Fruit fly (Drosophila melanogaster) whole organism, embryonic: ENCODE measurements around the gene Rlb1.

Experiments used
- B-H2 ChIP-seq: fragments of 200-800 bp; sonication (Bioruptor generic); optimal IDR thresholded peaks from 2 replicates; lab custom pipeline; 2018; ENCODE audit warnings: missing biosample characterization, mild to moderate bottlenecking, missing genetic modification characterization
- CG11504 ChIP-seq: fragments of 200-800 bp; sonication (Bioruptor generic); optimal IDR thresholded peaks from 3 replicates; lab custom pipeline; 2019; ENCODE audit warnings: missing biosample characterization, mild to moderate bottlenecking, missing genetic modification characterization, moderate library complexity
- CG11560 ChIP-seq: fragments of 200-800 bp; sonication (Bioruptor generic); IDR thresholded peaks from 3 replicates; pipeline ENCODE4 v1.3.6; 2022; ENCODE audit warnings: missing biosample characterization, missing genetic modification characterization
- CG11723 ChIP-seq: fragments of 200-800 bp; sonication (Bioruptor generic); optimal IDR thresholded peaks from 2 replicates; lab custom pipeline; 2017; ENCODE audit warnings: missing biosample characterization, mild to moderate bottlenecking, missing genetic modification characterization
- CG12391 ChIP-seq: fragments of 200-800 bp; sonication (Bioruptor generic); optimal IDR thresholded peaks from 3 replicates; lab custom pipeline; 2018; ENCODE audit warnings: missing biosample characterization, mild to moderate bottlenecking, missing genetic modification characterization, moderate library complexity
- CG17359 ChIP-seq: fragments of 200-800 bp; sonication (Bioruptor generic); optimal IDR thresholded peaks from 3 replicates; lab custom pipeline; 2018; ENCODE audit warnings: missing biosample characterization, mild to moderate bottlenecking, missing genetic modification characterization, moderate library complexity
- CG17912 ChIP-seq: fragments of 200-800 bp; sonication (Bioruptor generic); optimal IDR thresholded peaks from 2 replicates; lab custom pipeline; 2018; ENCODE audit warnings: missing biosample characterization, mild to moderate bottlenecking, missing genetic modification characterization
- CG18619 ChIP-seq: fragments of 200-800 bp; sonication (Bioruptor generic); optimal IDR thresholded peaks from 3 replicates; lab custom pipeline; 2017; ENCODE audit warnings: missing biosample characterization, mild to moderate bottlenecking, missing genetic modification characterization
- CG2120 ChIP-seq: fragments of 200-800 bp; sonication (Bioruptor generic); optimal IDR thresholded peaks from 3 replicates; lab custom pipeline; 2016; ENCODE audit warnings: missing biosample characterization, missing genetic modification characterization
- CG2202 ChIP-seq: fragments of 200-800 bp; sonication (Bioruptor generic); optimal IDR thresholded peaks from 2 replicates; lab custom pipeline; 2018; ENCODE audit warnings: missing biosample characterization, mild to moderate bottlenecking, missing genetic modification characterization
- CG2678 ChIP-seq: fragments of 200-800 bp; sonication (Bioruptor generic); optimal IDR thresholded peaks from 3 replicates; lab custom pipeline; 2019; ENCODE audit warnings: missing biosample characterization, mild to moderate bottlenecking, missing genetic modification characterization, moderate library complexity
- CG31441 ChIP-seq: fragments of 200-800 bp; sonication (Bioruptor generic); IDR thresholded peaks from 2 replicates; pipeline ENCODE4 v1.3.6; 2022; ENCODE audit warnings: missing biosample characterization, missing genetic modification characterization
- CG3281 ChIP-seq: fragments of 200-800 bp; sonication (Bioruptor generic); optimal IDR thresholded peaks from 3 replicates; lab custom pipeline; 2017; ENCODE audit warnings: missing biosample characterization, mild to moderate bottlenecking, missing genetic modification characterization
- CG6683 ChIP-seq: fragments of 200-800 bp; sonication (Bioruptor generic); optimal IDR thresholded peaks from 2 replicates; lab custom pipeline; 2017; ENCODE audit warnings: missing biosample characterization, mild to moderate bottlenecking, missing genetic modification characterization, missing genetic modification reagents
- CG6689 ChIP-seq: fragments of 200-800 bp; sonication (Bioruptor generic); IDR thresholded peaks from 2 replicates; pipeline ENCODE4 v1.3.6; 2022; ENCODE audit warnings: missing biosample characterization, missing genetic modification characterization
- CG9727 ChIP-seq: fragments of 200-800 bp; sonication (Bioruptor generic); optimal IDR thresholded peaks from 3 replicates; lab custom pipeline; 2017; ENCODE audit warnings: missing biosample characterization, mild to moderate bottlenecking, missing genetic modification characterization
- CHES-1-like ChIP-seq: fragments of 200-800 bp; sonication (Bioruptor generic); optimal IDR thresholded peaks from 2 replicates; lab custom pipeline; 2016; ENCODE audit warnings: missing biosample characterization, missing genetic modification characterization
- Dip2 ChIP-seq: fragments of 200-800 bp; sonication (Bioruptor generic); IDR thresholded peaks from 2 replicates; pipeline ENCODE4 v1.3.6; 2022; ENCODE audit warnings: missing biosample characterization, missing genetic modification characterization
- Doc3 ChIP-seq: fragments of 200-800 bp; sonication (Bioruptor generic); IDR thresholded peaks from 3 replicates; pipeline ENCODE4 v1.3.6; 2022; ENCODE audit warnings: missing biosample characterization, missing genetic modification characterization; ENCODE audit not compliant: partially characterized antibody
- E2f1 ChIP-seq: fragments of 200-800 bp; sonication (Bioruptor generic); IDR thresholded peaks from 2 replicates; pipeline ENCODE4 v1.3.6; 2022; ENCODE audit warnings: missing biosample characterization, missing genetic modification characterization
- ERR ChIP-seq: fragments of 200-800 bp; sonication (Bioruptor generic); optimal IDR thresholded peaks from 2 replicates; lab custom pipeline; 2016; ENCODE audit warnings: missing biosample characterization, missing genetic modification characterization
- HmgZ ChIP-seq: fragments of 200-800 bp; sonication (Bioruptor generic); optimal IDR thresholded peaks from 2 replicates; lab custom pipeline; 2018; ENCODE audit warnings: missing biosample characterization, mild to moderate bottlenecking, missing genetic modification characterization
- Hr78 ChIP-seq, 2 experiments: fragments of 200-800 bp in 1 of 2; fragments of >200 bp in 1 of 2; sonication (Bioruptor generic) in 1 of 2; optimal IDR thresholded peaks; 2 replicates each; lab custom pipeline; 2017 to 2019; ENCODE audit warnings: missing biosample characterization in 2 of 2, missing genetic modification characterization in 2 of 2, mild to moderate bottlenecking in 1 of 2, moderate library complexity in 1 of 2
- Lim3 ChIP-seq: fragments of 200-800 bp; sonication (Bioruptor generic); IDR thresholded peaks from 2 replicates; pipeline ENCODE4 v1.3.6; 2022; ENCODE audit warnings: missing biosample characterization, missing genetic modification characterization
- MBD-R2 ChIP-seq: fragments of 200-800 bp; sonication (Bioruptor generic); IDR thresholded peaks from 2 replicates; pipeline ENCODE4 v1.3.6; 2022; ENCODE audit warnings: missing biosample characterization, missing genetic modification characterization
- Mrtf ChIP-seq: fragments of 200-800 bp; sonication (Bioruptor generic); IDR thresholded peaks from 3 replicates; pipeline ENCODE4 v1.3.6; 2022; ENCODE audit warnings: missing biosample characterization, missing genetic modification characterization
- Nf-YA ChIP-seq: fragments of 200-800 bp; sonication (Bioruptor generic); IDR thresholded peaks from 2 replicates; pipeline ENCODE4 v1.3.6; 2022; ENCODE audit warnings: missing biosample characterization, missing genetic modification characterization
- Scr ChIP-seq: fragments of 200-800 bp; sonication (Bioruptor generic); IDR thresholded peaks from 2 replicates; pipeline ENCODE4 v1.3.6; 2022; ENCODE audit warnings: missing biosample characterization, missing genetic modification characterization; ENCODE audit not compliant: partially characterized antibody
- Sox102F ChIP-seq: fragments of 200-800 bp; sonication (Bioruptor generic); optimal IDR thresholded peaks from 2 replicates; lab custom pipeline; 2018; ENCODE audit warnings: missing biosample characterization, mild to moderate bottlenecking, missing genetic modification characterization, moderate library complexity
- Sry-δ ChIP-seq: fragments of 200-800 bp; sonication (Bioruptor generic); optimal IDR thresholded peaks from 2 replicates; lab custom pipeline; 2016; ENCODE audit warnings: missing biosample characterization, missing genetic modification characterization
- aop ChIP-seq: fragments of 200-800 bp; sonication (Bioruptor generic); IDR thresholded peaks from 2 replicates; pipeline ENCODE4 v1.3.6; 2022; ENCODE audit warnings: missing biosample characterization, missing genetic modification characterization
- crol ChIP-seq: fragments of 200-800 bp; sonication (Bioruptor generic); IDR thresholded peaks from 2 replicates; pipeline ENCODE4 v1.3.6; 2022; ENCODE audit warnings: missing biosample characterization, missing genetic modification characterization
- dati ChIP-seq: fragments of 200-800 bp; sonication (Bioruptor generic); IDR thresholded peaks from 2 replicates; pipeline ENCODE4 v1.3.6; 2022; ENCODE audit warnings: missing biosample characterization, missing genetic modification characterization
- dmrt99B ChIP-seq: fragments of 200-800 bp; sonication (Bioruptor generic); optimal IDR thresholded peaks from 2 replicates; lab custom pipeline; 2018; ENCODE audit warnings: missing biosample characterization, mild to moderate bottlenecking, missing genetic modification characterization, moderate library complexity
- dysf ChIP-seq: fragments of 200-800 bp; sonication (Bioruptor generic); IDR thresholded peaks from 3 replicates; pipeline ENCODE4 v1.3.6; 2022; ENCODE audit warnings: missing biosample characterization, missing genetic modification characterization
- en ChIP-seq: fragments of 200-800 bp; sonication (Bioruptor generic); optimal IDR thresholded peaks from 2 replicates; lab custom pipeline; 2016; ENCODE audit warnings: missing biosample characterization, missing genetic modification characterization
- eve ChIP-seq, 2 experiments: fragments of >200 bp; optimal IDR thresholded peaks; 2 replicates each; lab custom pipeline; 2017; ENCODE audit warnings: missing biosample characterization in 2 of 2, missing genetic modification characterization in 2 of 2
- ewg ChIP-seq: fragments of 200-800 bp; sonication (Bioruptor generic); optimal IDR thresholded peaks from 3 replicates; lab custom pipeline; 2017; ENCODE audit warnings: mild to moderate bottlenecking, missing biosample characterization, missing genetic modification reagents, missing genetic modification characterization
- fd96Cb ChIP-seq: fragments of 200-800 bp; sonication (Bioruptor generic); optimal IDR thresholded peaks from 2 replicates; lab custom pipeline; 2018; ENCODE audit warnings: missing biosample characterization, mild to moderate bottlenecking, missing genetic modification characterization, moderate library complexity
- fu2 ChIP-seq: fragments of 200-800 bp; sonication (Bioruptor generic); optimal IDR thresholded peaks from 2 replicates; lab custom pipeline; 2016; ENCODE audit warnings: missing biosample characterization, missing genetic modification characterization
- gsb-n ChIP-seq: fragments of 200-800 bp; sonication (Bioruptor generic); optimal IDR thresholded peaks from 3 replicates; lab custom pipeline; 2018; ENCODE audit warnings: missing biosample characterization, mild to moderate bottlenecking, missing genetic modification characterization
- ind ChIP-seq: fragments of 200-800 bp; sonication (Bioruptor generic); optimal IDR thresholded peaks from 3 replicates; lab custom pipeline; 2016; ENCODE audit warnings: missing biosample characterization, missing genetic modification characterization
- kni ChIP-seq: fragments of 200-800 bp; sonication (Bioruptor generic); optimal IDR thresholded peaks from 3 replicates; lab custom pipeline; 2017; ENCODE audit warnings: mild to moderate bottlenecking, missing biosample characterization, missing genetic modification reagents, missing genetic modification characterization
- lbe ChIP-seq: fragments of 200-800 bp; sonication (Bioruptor generic); optimal IDR thresholded peaks from 2 replicates; lab custom pipeline; 2016; ENCODE audit warnings: missing biosample characterization, mild to moderate bottlenecking, missing genetic modification characterization
- oc ChIP-seq: fragments of 200-800 bp; sonication (Bioruptor generic); optimal IDR thresholded peaks from 2 replicates; lab custom pipeline; 2018; ENCODE audit warnings: missing biosample characterization, mild to moderate bottlenecking, missing genetic modification characterization, moderate library complexity
- ro ChIP-seq: fragments of 200-800 bp; sonication (Bioruptor generic); IDR thresholded peaks from 2 replicates; pipeline ENCODE4 v1.3.6; 2022; ENCODE audit warnings: missing biosample characterization, missing genetic modification characterization
- schlank ChIP-seq: fragments of 200-800 bp; sonication (Bioruptor generic); optimal IDR thresholded peaks from 2 replicates; lab custom pipeline; 2018; ENCODE audit warnings: missing biosample characterization, mild to moderate bottlenecking, missing genetic modification characterization
- sisA ChIP-seq: fragments of 200-800 bp; sonication (Bioruptor generic); IDR thresholded peaks from 2 replicates; pipeline ENCODE4 v1.3.6; 2022; ENCODE audit warnings: missing biosample characterization, missing genetic modification characterization
- tna ChIP-seq: fragments of 200-800 bp; sonication (Bioruptor generic); IDR thresholded peaks from 2 replicates; pipeline ENCODE4 v1.3.6; 2022; ENCODE audit warnings: missing biosample characterization, missing genetic modification characterization; ENCODE audit not compliant: partially characterized antibody
- zfh2 ChIP-seq: fragments of 200-800 bp; sonication (Bioruptor generic); optimal IDR thresholded peaks from 2 replicates; lab custom pipeline; 2016; ENCODE audit warnings: missing biosample characterization, missing genetic modification characterization

The Rlb1 gene

DNA sequence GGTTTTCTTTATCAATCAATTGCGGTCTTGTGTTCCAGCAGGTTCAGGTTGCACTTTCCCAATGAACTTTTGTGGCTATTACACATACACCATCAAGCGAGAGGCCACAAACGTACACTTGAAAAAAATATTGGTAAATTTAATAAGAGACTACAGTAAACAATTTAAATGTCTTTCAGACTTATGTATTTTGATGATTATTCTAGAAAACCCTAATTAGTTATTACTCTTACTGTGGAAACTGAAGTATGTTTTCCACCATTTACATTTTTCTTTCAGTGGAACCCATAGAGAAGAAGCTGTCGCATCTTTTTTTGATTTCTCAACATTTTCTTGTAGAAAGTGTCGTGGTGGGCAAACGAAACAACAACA lies 21.0 kb downstream of the Rlb1 start (continued):
- peak; percentile 84 for TF ChIP-seq Nf-YA
- TF ChIP-seq ERR (GFP tag; lab: Kevin White, UChicago): peak; percentile 56
- peak; percentile 95 for TF ChIP-seq oc (tag; lab: Kevin White, UChicago)
- peak; percentile 92 for TF ChIP-seq sisA (GFP tag; lab: Robert Waterston, UW)
- TF ChIP-seq CG11504 (tag; lab: Kevin White, UChicago): peak; percentile 96
- TF ChIP-seq ewg (GFP tag; lab: Kevin White, UChicago): peak; percentile 91
- peak; percentile 35 for TF ChIP-seq lbe (GFP tag; lab: Kevin White, UChicago)
- no peak for TF ChIP-seq Doc3 (GFP tag; lab: Robert Waterston, UW)
- TF ChIP-seq fd96Cb (tag; lab: Kevin White, UChicago): peak; percentile 96
- TF ChIP-seq CG17359 (tag; lab: Kevin White, UChicago): peak; percentile 97
- TF ChIP-seq CG3281: peak; percentile 87
- no peak for TF ChIP-seq tna
- peak; percentile 91 for TF ChIP-seq ind
- TF ChIP-seq CG2202 (tag; lab: Kevin White, UChicago): peak; percentile 87
- TF ChIP-seq CG2678 (tag; lab: Kevin White, UChicago): peak; percentile 96
- peak in 1 of 2 experiments; percentile 98 for TF ChIP-seq eve (GFP tag; optimal IDR thresholded peaks at IDR 0.05; lab: Kevin White, UChicago)
- peak; percentile 79 for TF ChIP-seq en (GFP tag; lab: Kevin White, UChicago)
- peak; percentile 79 for TF ChIP-seq fu2 (GFP tag; lab: Kevin White, UChicago)
- TF ChIP-seq schlank (tag; lab: Kevin White, UChicago): peak; percentile 67
- peak in 1 of 2 experiments; percentile 68 for TF ChIP-seq Hr78 (GFP tag; optimal IDR thresholded peaks at IDR 0.05; lab: Kevin White, UChicago)
- no peak; the same call in 1 of the 2 replicates for TF ChIP-seq Dip2 (GFP tag; lab: Robert Waterston, UW)
- TF ChIP-seq zfh2: peak; percentile 70
- TF ChIP-seq CG31441 (GFP tag; lab: Robert Waterston, UW): peak; percentile 98
- peak; percentile 58 for TF ChIP-seq CG17912
- TF ChIP-seq Sox102F: peak; percentile 99
- peak; percentile 89 for TF ChIP-seq HmgZ (tag; lab: Kevin White, UChicago)
- TF ChIP-seq MBD-R2: peak; percentile 62; the same call in 1 of the 2 replicates
- peak; percentile 42; the same call in 1 of the 2 replicates for TF ChIP-seq crol
- TF ChIP-seq dati (GFP tag; lab: Robert Waterston, UW): peak; percentile 80
- TF ChIP-seq kni: no peak
- peak; percentile 81 for TF ChIP-seq aop
- peak; percentile 85 for TF ChIP-seq CG9727 (GFP tag; lab: Kevin White, UChicago)
- TF ChIP-seq CG18619 (GFP tag; lab: Kevin White, UChicago): peak; percentile 89
- TF ChIP-seq dysf: peak; percentile 91
- no peak for TF ChIP-seq CG11560 (tag; lab: Robert Waterston, UW)
- peak; percentile 91 for TF ChIP-seq E2f1 (GFP tag; lab: Robert Waterston, UW)
- TF ChIP-seq Sry-δ (GFP tag; lab: Kevin White, UChicago): peak; percentile 64
- TF ChIP-seq gsb-n (tag; lab: Kevin White, UChicago): peak; percentile 97
- TF ChIP-seq Lim3 (GFP tag; lab: Robert Waterston, UW): no peak
- TF ChIP-seq CG12391: peak; percentile 95
- TF ChIP-seq B-H2: peak; percentile 32
- TF ChIP-seq Mrtf (GFP tag; lab: Robert Waterston, UW): peak; percentile 84; the same call in 1 of the 3 replicates
- TF ChIP-seq CG11723 (GFP tag; lab: Kevin White, UChicago): peak; percentile 89
- TF ChIP-seq CG6689 (GFP tag; lab: Robert Waterston, UW): peak; percentile 91
- peak; percentile 90 for TF ChIP-seq CHES-1-like
- TF ChIP-seq Scr: no peak
- TF ChIP-seq CG6683: peak; percentile 65
- peak; percentile 98 for TF ChIP-seq dmrt99B (tag; lab: Kevin White, UChicago)
- peak; percentile 61 for TF ChIP-seq ro (GFP tag; lab: Robert Waterston, UW)
- TF ChIP-seq CG2120 (GFP tag; lab: Kevin White, UChicago): peak; percentile 89
